Fruit fly (Drosophila melanogaster) whole organism, prepupa: ENCODE results near the gene PQBP1.

ENCODE experiments used
- Blimp-1 ChIP-seq: fragments of 200-800 bp; sonication (Bioruptor generic); optimal IDR thresholded peaks from 3 replicates; lab custom pipeline; 2017; ENCODE audit warnings: missing biosample characterization, missing genetic modification characterization, mild to moderate bottlenecking, moderate library complexity, missing genetic modification reagents
- CG10669 ChIP-seq: fragments of 200-800 bp; sonication (Bioruptor generic); optimal IDR thresholded peaks from 3 replicates; lab custom pipeline; 2018; ENCODE audit warnings: missing biosample characterization, mild to moderate bottlenecking, missing genetic modification characterization, moderate library complexity
- CG11294 ChIP-seq: fragments of 200-800 bp; sonication (Bioruptor generic); IDR thresholded peaks from 2 replicates; pipeline ENCODE4 v1.3.6; 2022; ENCODE audit warnings: missing biosample characterization, missing genetic modification characterization
- CG11762 ChIP-seq: fragments of 200-800 bp; sonication (Bioruptor generic); optimal IDR thresholded peaks from 3 replicates; lab custom pipeline; 2016; ENCODE audit warnings: missing biosample characterization, missing genetic modification characterization; ENCODE audit not compliant: insufficient read depth
- CG1621 ChIP-seq: fragments of 200-800 bp; sonication (Bioruptor generic); optimal IDR thresholded peaks from 3 replicates; lab custom pipeline; 2018; ENCODE audit warnings: missing biosample characterization, mild to moderate bottlenecking, missing genetic modification characterization
- CG31627 ChIP-seq: fragments of 200-800 bp; sonication (Bioruptor generic); optimal IDR thresholded peaks from 3 replicates; lab custom pipeline; 2016; ENCODE audit warnings: missing biosample characterization, missing genetic modification characterization
- CG32006 ChIP-seq: fragments of 200-800 bp; sonication (Bioruptor generic); optimal IDR thresholded peaks from 3 replicates; lab custom pipeline; 2017; ENCODE audit warnings: missing biosample characterization, mild to moderate bottlenecking, missing genetic modification characterization
- CG34406 ChIP-seq: fragments of 200-800 bp; sonication (Bioruptor generic); optimal IDR thresholded peaks from 3 replicates; lab custom pipeline; 2016; ENCODE audit warnings: missing biosample characterization, missing genetic modification characterization
- CG3919 ChIP-seq: fragments of 200-800 bp; sonication (Bioruptor generic); optimal IDR thresholded peaks from 3 replicates; lab custom pipeline; 2016; ENCODE audit warnings: missing biosample characterization, missing genetic modification characterization
- CG4318 ChIP-seq: fragments of 200-800 bp; sonication (Bioruptor generic); optimal IDR thresholded peaks from 3 replicates; lab custom pipeline; 2017; ENCODE audit warnings: missing biosample characterization, mild to moderate bottlenecking, missing genetic modification characterization
- CG6163 ChIP-seq: fragments of 200-800 bp; sonication (Bioruptor generic); IDR thresholded peaks from 3 replicates; pipeline ENCODE4 v1.3.6; 2022; ENCODE audit warnings: missing biosample characterization, missing genetic modification characterization
- CG6276 ChIP-seq: fragments of 200-800 bp; sonication (Bioruptor generic); optimal IDR thresholded peaks from 2 replicates; lab custom pipeline; 2017; ENCODE audit warnings: missing biosample characterization, mild to moderate bottlenecking, missing genetic modification characterization
- CG6792 ChIP-seq: fragments of 200-800 bp; sonication (Bioruptor generic); optimal IDR thresholded peaks from 3 replicates; lab custom pipeline; 2016; ENCODE audit warnings: missing biosample characterization, missing genetic modification characterization
- CG7368 ChIP-seq: fragments of 200-800 bp; sonication (Bioruptor generic); optimal IDR thresholded peaks from 3 replicates; lab custom pipeline; 2016; ENCODE audit warnings: missing biosample characterization, missing genetic modification characterization
- CG8319 ChIP-seq: fragments of 200-800 bp; sonication (Bioruptor generic); optimal IDR thresholded peaks from 3 replicates; lab custom pipeline; 2016; ENCODE audit warnings: missing biosample characterization, missing genetic modification characterization
- CG9139 ChIP-seq: fragments of 200-800 bp; sonication (Bioruptor generic); optimal IDR thresholded peaks from 3 replicates; lab custom pipeline; 2017; ENCODE audit warnings: missing biosample characterization, mild to moderate bottlenecking, missing genetic modification characterization
- Eip75B ChIP-seq: fragments of 200-800 bp; sonication (Bioruptor generic); optimal IDR thresholded peaks from 3 replicates; lab custom pipeline; 2016; ENCODE audit warnings: missing biosample characterization, missing genetic modification characterization
- Eip93F ChIP-seq: fragments of 200-800 bp; sonication (Bioruptor generic); optimal IDR thresholded peaks from 2 replicates; lab custom pipeline; 2016; ENCODE audit warnings: missing biosample characterization, mild to moderate bottlenecking, missing genetic modification characterization
- Ets21C ChIP-seq: fragments of 200-800 bp; sonication (Bioruptor generic); optimal IDR thresholded peaks from 3 replicates; lab custom pipeline; 2016; ENCODE audit warnings: missing biosample characterization, missing genetic modification characterization
- Ets96B ChIP-seq: fragments of 200-800 bp; optimal IDR thresholded peaks from 2 replicates; lab custom pipeline; 2019; ENCODE audit warnings: missing biosample characterization, mild to moderate bottlenecking, missing genetic modification characterization, moderate library complexity
- Gug ChIP-seq: fragments of 200-800 bp; sonication (Bioruptor generic); IDR thresholded peaks from 2 replicates; pipeline ENCODE4 v1.3.6; 2022; ENCODE audit warnings: missing biosample characterization, missing genetic modification characterization
- Lpt ChIP-seq: fragments of 200-800 bp; sonication (Bioruptor generic); optimal IDR thresholded peaks from 3 replicates; lab custom pipeline; 2016; ENCODE audit warnings: missing biosample characterization, missing genetic modification characterization
- Met ChIP-seq: fragments of 200-800 bp; sonication (Bioruptor generic); optimal IDR thresholded peaks from 3 replicates; lab custom pipeline; 2016; ENCODE audit warnings: missing biosample characterization, missing genetic modification characterization
- OdsH ChIP-seq: fragments of 200-800 bp; sonication (Bioruptor generic); optimal IDR thresholded peaks from 3 replicates; lab custom pipeline; 2016; ENCODE audit warnings: missing biosample characterization, missing genetic modification characterization
- Smox ChIP-seq: fragments of 200-800 bp; sonication (Bioruptor generic); optimal IDR thresholded peaks from 3 replicates; lab custom pipeline; 2016; ENCODE audit warnings: missing biosample characterization, missing genetic modification characterization
- Sox102F ChIP-seq: fragments of 200-800 bp; sonication (Bioruptor generic); optimal IDR thresholded peaks from 2 replicates; lab custom pipeline; 2016; ENCODE audit warnings: missing biosample characterization, mild to moderate bottlenecking, missing genetic modification characterization
- Sox14 ChIP-seq: fragments of 200-800 bp; sonication (Bioruptor generic); optimal IDR thresholded peaks from 3 replicates; lab custom pipeline; 2016; ENCODE audit warnings: missing biosample characterization, missing genetic modification characterization
- Sox15 ChIP-seq: fragments of 200-800 bp; sonication (Bioruptor generic); optimal IDR thresholded peaks from 3 replicates; lab custom pipeline; 2016; ENCODE audit warnings: missing biosample characterization, missing genetic modification characterization
- achi ChIP-seq: fragments of 200-800 bp; sonication (Bioruptor generic); optimal IDR thresholded peaks from 3 replicates; lab custom pipeline; 2016; ENCODE audit warnings: missing biosample characterization, missing genetic modification characterization
- dac ChIP-seq: fragments of 200-800 bp; sonication (Bioruptor generic); optimal IDR thresholded peaks from 2 replicates; lab custom pipeline; 2017; ENCODE audit warnings: missing biosample characterization, mild to moderate bottlenecking, missing genetic modification characterization
- dsx ChIP-seq: fragments of 200-800 bp; optimal IDR thresholded peaks from 3 replicates; lab custom pipeline; 2019; ENCODE audit warnings: missing biosample characterization, mild to moderate bottlenecking, missing genetic modification characterization, moderate library complexity; ENCODE audit not compliant: poor library complexity, severe bottlenecking
- eg ChIP-seq: fragments of 200-800 bp; sonication (Bioruptor generic); IDR thresholded peaks from 3 replicates; pipeline ENCODE4 v1.3.6; 2022; ENCODE audit warnings: missing biosample characterization, missing genetic modification characterization
- fd59A ChIP-seq: fragments of 200-800 bp; sonication (Bioruptor generic); optimal IDR thresholded peaks from 2 replicates; lab custom pipeline; 2017; ENCODE audit warnings: missing biosample characterization, mild to moderate bottlenecking, missing genetic modification characterization, missing genetic modification reagents
- fd85E ChIP-seq: fragments of 200-800 bp; sonication (Bioruptor generic); optimal IDR thresholded peaks from 3 replicates; lab custom pipeline; 2016; ENCODE audit warnings: missing biosample characterization, missing genetic modification characterization
- fkh ChIP-seq: fragments of 200-800 bp; sonication (Bioruptor generic); optimal IDR thresholded peaks from 3 replicates; lab custom pipeline; 2017; ENCODE audit warnings: missing biosample characterization, mild to moderate bottlenecking, missing genetic modification characterization, moderate library complexity
- lz ChIP-seq: fragments of 200-800 bp; sonication (Bioruptor generic); optimal IDR thresholded peaks from 3 replicates; lab custom pipeline; 2016; ENCODE audit warnings: missing biosample characterization, missing genetic modification characterization
- pdm3 ChIP-seq: fragments of 200-800 bp; sonication (Bioruptor generic); optimal IDR thresholded peaks from 3 replicates; lab custom pipeline; 2016; ENCODE audit warnings: missing biosample characterization, missing genetic modification characterization
- salr ChIP-seq, 2 experiments: fragments of 200-800 bp; sonication (Bioruptor generic); optimal IDR thresholded peaks; 3 replicates each; lab custom pipeline; 2016 to 2018; ENCODE audit warnings: missing biosample characterization in 2 of 2, missing genetic modification characterization in 2 of 2, mild to moderate bottlenecking in 1 of 2
- spab ChIP-seq: fragments of 200-800 bp; sonication (Bioruptor generic); optimal IDR thresholded peaks from 2 replicates; lab custom pipeline; 2017; ENCODE audit warnings: missing biosample characterization, mild to moderate bottlenecking, missing genetic modification characterization, missing genetic modification reagents
- ss ChIP-seq, 2 experiments: fragments of 200-800 bp; sonication (Bioruptor generic); optimal IDR thresholded peaks; 2 replicates in 1 of 2; 3 replicates in 1 of 2; lab custom pipeline; 2017 to 2018; ENCODE audit warnings: mild to moderate bottlenecking in 2 of 2, missing biosample characterization in 2 of 2, missing genetic modification characterization in 2 of 2, moderate library complexity in 1 of 2
- topi ChIP-seq: fragments of 200-800 bp; sonication (Bioruptor generic); optimal IDR thresholded peaks from 3 replicates; lab custom pipeline; 2016; ENCODE audit warnings: missing biosample characterization, missing genetic modification characterization
- vri ChIP-seq: fragments of 200-800 bp; sonication (Bioruptor generic); optimal IDR thresholded peaks from 3 replicates; lab custom pipeline; 2016; ENCODE audit warnings: missing biosample characterization, mild to moderate bottlenecking, missing genetic modification characterization

Gene PQBP1

dm6 chr3R:25064907-25065841 lies at the start of gene PQBP1, which contains the start of gene veli:
PQBP1 (plus strand) TSS chr3R:25065791.
veli (minus strand) TSS chr3R:25065591.
- no peak for TF ChIP-seq CG10669 (GFP tag; lab: Kevin White, UChicago)
- peak; percentile 45 for TF ChIP-seq fkh (GFP tag; lab: Kevin White, UChicago)
- TF ChIP-seq, all 60 proteins: peak for 1

- TF ChIP-seq fkh (GFP tag; lab: Kevin White, UChicago) (no peak), Blimp-1 (no peak), fd85E (GFP tag; lab: Kevin White, UChicago) (no peak)
Observed at dm6 chr3R:25023056-25023455, 42.5 kb upstream of the PQBP1 start, which contains the start of gene beta4GalT7. beta4GalT7 (plus strand) TSS chr3R:25023256.

dm6 chr3R:25024895-25025557 lies 40.6 kb upstream of the PQBP1 start, which contains the start of the genes EMC6 and Hr96:
EMC6 (minus strand) TSS chr3R:25025017.
Hr96 (plus strand) TSS chr3R:25025235.
- TF ChIP-seq Ets21C (GFP tag; lab: Kevin White, UChicago): peak; percentile 90
- peak; percentile 96 for TF ChIP-seq CG6163
- TF ChIP-seq CG3919 (GFP tag; lab: Kevin White, UChicago): peak; percentile 94
- TF ChIP-seq salr (GFP tag; optimal IDR thresholded peaks at IDR 0.05; lab: Kevin White, UChicago): peak in 1 of 2 experiments; percentile 89
- no peak for TF ChIP-seq CG4318 (GFP tag; lab: Kevin White, UChicago)
- peak; percentile 94 for TF ChIP-seq eg (GFP tag; lab: Robert Waterston, UW)
- no peak for TF ChIP-seq CG6276
- TF ChIP-seq spab (GFP tag; lab: Kevin White, UChicago): peak; percentile 75
- peak; percentile 94 for TF ChIP-seq lz (GFP tag; lab: Kevin White, UChicago)
- peak; percentile 87 for TF ChIP-seq CG11762 (GFP tag; lab: Kevin White, UChicago)
- TF ChIP-seq CG34406: peak; percentile 88
- TF ChIP-seq CG10669 (GFP tag; lab: Kevin White, UChicago): peak; percentile 87
- peak; percentile 87 for TF ChIP-seq Sox15 (GFP tag; lab: Kevin White, UChicago)
- TF ChIP-seq Smox (GFP tag; lab: Kevin White, UChicago): peak; percentile 91
- TF ChIP-seq fd59A (GFP tag; lab: Kevin White, UChicago): peak; percentile 77
- TF ChIP-seq Blimp-1: peak; percentile 62
- no peak for TF ChIP-seq CG9139 (GFP tag; lab: Kevin White, UChicago)
- TF ChIP-seq CG1621 (tag; lab: Kevin White, UChicago): peak; percentile 97
- TF ChIP-seq Eip75B (GFP tag; lab: Kevin White, UChicago): peak; percentile 93
- peak; percentile 93 for TF ChIP-seq CG31627 (GFP tag; lab: Kevin White, UChicago)
- TF ChIP-seq CG32006: no peak
- TF ChIP-seq CG6792: peak; percentile 88
- peak; percentile 95 for TF ChIP-seq pdm3 (GFP tag; lab: Kevin White, UChicago)
- TF ChIP-seq ss (GFP tag; optimal IDR thresholded peaks at IDR 0.05; lab: Kevin White, UChicago): peak in 1 of 2 experiments; percentile 84
- peak; percentile 92 for TF ChIP-seq Gug
- TF ChIP-seq fd85E (GFP tag; lab: Kevin White, UChicago): peak; percentile 62
- TF ChIP-seq vri (GFP tag; lab: Kevin White, UChicago): no peak
- peak; percentile 91 for TF ChIP-seq topi (GFP tag; lab: Kevin White, UChicago)
- TF ChIP-seq Sox102F (GFP tag; lab: Kevin White, UChicago): peak; percentile 93
- peak; percentile 81 for TF ChIP-seq dsx (GFP tag; lab: Kevin White, UChicago)
- peak; percentile 94 for TF ChIP-seq OdsH (GFP tag; lab: Kevin White, UChicago)
- TF ChIP-seq Met (GFP tag; lab: Kevin White, UChicago): peak; percentile 93
- peak; percentile 84 for TF ChIP-seq Ets96B (tag; lab: Kevin White, UChicago)
- TF ChIP-seq CG8319 (GFP tag; lab: Kevin White, UChicago): peak; percentile 87
- TF ChIP-seq fkh (GFP tag; lab: Kevin White, UChicago): no peak
- TF ChIP-seq achi (GFP tag; lab: Kevin White, UChicago): peak; percentile 88
- TF ChIP-seq Sox14 (GFP tag; lab: Kevin White, UChicago): peak; percentile 93
- peak; percentile 85 for TF ChIP-seq CG7368 (GFP tag; lab: Kevin White, UChicago)
- TF ChIP-seq CG11294 (GFP tag; lab: Robert Waterston, UW): peak; percentile 89
- TF ChIP-seq Lpt (GFP tag; lab: Kevin White, UChicago): peak; percentile 81
- TF ChIP-seq dac (GFP tag; lab: Kevin White, UChicago): peak; percentile 77
- peak; percentile 83 for TF ChIP-seq Eip93F (GFP tag; lab: Kevin White, UChicago)
